Worm (Caenorhabditis elegans) whole organism, late embryonic: ENCODE results near the gene nlp-31.

Source experiments
- C38D4.7 ChIP-seq: fragments of 200-800 bp; sonication (Bioruptor generic); optimal IDR thresholded peaks from 2 replicates; lab custom pipeline; 2018; ENCODE audit warnings: mild to moderate bottlenecking, missing genetic modification characterization, moderate library complexity, missing compliant biosample characterization
- F13H6.1 ChIP-seq: sonication (generic microtip); optimal IDR thresholded peaks from 2 replicates; lab custom pipeline; 2016; ENCODE audit warnings: missing genetic modification characterization, missing compliant biosample characterization
- K02D7.2 ChIP-seq: sonication (generic microtip); optimal IDR thresholded peaks from 2 replicates; lab custom pipeline; 2017; ENCODE audit warnings: mild to moderate bottlenecking, missing genetic modification characterization, missing compliant biosample characterization
- K09A11.1 ChIP-seq: sonication (generic microtip); optimal IDR thresholded peaks from 2 replicates; lab custom pipeline; 2017; ENCODE audit warnings: antibody characterized with exemption, mild to moderate bottlenecking, missing genetic modification characterization, missing compliant biosample characterization; ENCODE audit not compliant: insufficient read depth
- T23F11.4 ChIP-seq: fragments of 200-800 bp; sonication (Bioruptor generic); optimal IDR thresholded peaks from 2 replicates; lab custom pipeline; 2018; ENCODE audit warnings: mild to moderate bottlenecking, missing genetic modification characterization, missing compliant biosample characterization
- ahr-1 ChIP-seq: sonication (generic microtip); optimal IDR thresholded peaks from 2 replicates; lab custom pipeline; 2016; ENCODE audit warnings: missing genetic modification characterization, missing compliant biosample characterization
- ceh-18 ChIP-seq: sonication (generic microtip); optimal IDR thresholded peaks from 2 replicates; lab custom pipeline; 2016; ENCODE audit warnings: missing genetic modification characterization, missing compliant biosample characterization
- ceh-19 ChIP-seq: fragments of 200-800 bp; sonication (Bioruptor generic); optimal IDR thresholded peaks from 2 replicates; lab custom pipeline; 2018; ENCODE audit warnings: mild to moderate bottlenecking, missing genetic modification characterization, missing compliant biosample characterization
- ceh-22 ChIP-seq: sonication (generic microtip); optimal IDR thresholded peaks from 2 replicates; lab custom pipeline; 2017; ENCODE audit warnings: missing biosample characterization, missing genetic modification characterization
- ceh-24 ChIP-seq: sonication (generic microtip); optimal IDR thresholded peaks from 2 replicates; lab custom pipeline; 2016; ENCODE audit warnings: mild to moderate bottlenecking, missing genetic modification characterization, missing compliant biosample characterization
- ceh-30 ChIP-seq: fragments of 150-350 bp; optimal IDR thresholded peaks from 2 replicates; lab custom pipeline; 2014; ENCODE audit warnings: missing biosample characterization, missing genetic modification characterization
- ceh-31 ChIP-seq: sonication (generic microtip); optimal IDR thresholded peaks from 2 replicates; lab custom pipeline; 2016; ENCODE audit warnings: missing genetic modification characterization, missing compliant biosample characterization
- ceh-45 ChIP-seq: fragments of 200-800 bp; sonication (Bioruptor generic); IDR thresholded peaks from 2 replicates; pipeline ENCODE4 v1.3.6; 2022; ENCODE audit warnings: missing genetic modification reagents, missing genetic modification characterization, missing compliant biosample characterization
- che-1 ChIP-seq: sonication (generic microtip); optimal IDR thresholded peaks from 2 replicates; lab custom pipeline; 2016; ENCODE audit warnings: mild to moderate bottlenecking, missing genetic modification characterization, missing compliant biosample characterization
- dmd-4 ChIP-seq: sonication (generic microtip); optimal IDR thresholded peaks from 2 replicates; lab custom pipeline; 2016; ENCODE audit warnings: borderline replicate concordance, missing genetic modification characterization, missing compliant biosample characterization
- dve-1 ChIP-seq: sonication (generic microtip); optimal IDR thresholded peaks from 2 replicates; lab custom pipeline; 2017; ENCODE audit warnings: antibody characterized with exemption, mild to moderate bottlenecking, missing genetic modification characterization, missing compliant biosample characterization
- elt-2 ChIP-seq: sonication (generic microtip); optimal IDR thresholded peaks from 2 replicates; lab custom pipeline; 2016; ENCODE audit warnings: missing genetic modification reagents, missing genetic modification characterization, missing compliant biosample characterization
- elt-4 ChIP-seq: sonication (generic microtip); optimal IDR thresholded peaks from 2 replicates; lab custom pipeline; 2016; ENCODE audit warnings: missing genetic modification characterization, missing compliant biosample characterization
- fkh-10 ChIP-seq: fragments of 150-350 bp; optimal IDR thresholded peaks from 2 replicates; lab custom pipeline; 2014; ENCODE audit warnings: missing biosample characterization, missing genetic modification reagents, missing genetic modification characterization
- gmeb-2 ChIP-seq: sonication (generic microtip); optimal IDR thresholded peaks from 2 replicates; lab custom pipeline; 2016; ENCODE audit warnings: missing genetic modification characterization, inconsistent platforms, missing compliant biosample characterization
- hlh-15 ChIP-seq: sonication (generic microtip); optimal IDR thresholded peaks from 2 replicates; lab custom pipeline; 2016; ENCODE audit warnings: missing genetic modification characterization, missing compliant biosample characterization
- hlh-30 ChIP-seq: sonication (generic microtip); optimal IDR thresholded peaks from 2 replicates; lab custom pipeline; 2017; ENCODE audit warnings: antibody characterized with exemption, missing genetic modification characterization, missing compliant biosample characterization; ENCODE audit not compliant: insufficient read depth
- lim-6 ChIP-seq: sonication (generic microtip); optimal IDR thresholded peaks from 2 replicates; lab custom pipeline; 2016; ENCODE audit warnings: missing genetic modification characterization, missing compliant biosample characterization
- madf-2 ChIP-seq: sonication (generic microtip); optimal IDR thresholded peaks from 2 replicates; lab custom pipeline; 2017; ENCODE audit warnings: missing genetic modification characterization, missing compliant biosample characterization
- mec-3 ChIP-seq: sonication (generic microtip); optimal IDR thresholded peaks from 2 replicates; lab custom pipeline; 2016; ENCODE audit warnings: borderline replicate concordance, missing genetic modification characterization, missing compliant biosample characterization
- nhr-11 ChIP-seq: fragments of 150-350 bp; optimal IDR thresholded peaks from 2 replicates; lab custom pipeline; 2014; ENCODE audit warnings: missing biosample characterization, missing genetic modification characterization
- pat-9 ChIP-seq: fragments of 200-800 bp; sonication (Bioruptor generic); optimal IDR thresholded peaks from 2 replicates; lab custom pipeline; 2018; ENCODE audit warnings: mild to moderate bottlenecking, missing genetic modification characterization, moderate library complexity, missing compliant biosample characterization
- pax-1 ChIP-seq: fragments of 150-350 bp; optimal IDR thresholded peaks from 2 replicates; lab custom pipeline; 2014; ENCODE audit warnings: missing biosample characterization, missing genetic modification characterization
- pha-2 ChIP-seq: sonication (generic microtip); optimal IDR thresholded peaks from 2 replicates; lab custom pipeline; 2017; ENCODE audit warnings: mild to moderate bottlenecking, missing genetic modification characterization, missing compliant biosample characterization
- pqm-1 ChIP-seq: sonication (generic microtip); optimal IDR thresholded peaks from 2 replicates; lab custom pipeline; 2016; ENCODE audit warnings: missing genetic modification characterization, missing compliant biosample characterization
- tbx-2 ChIP-seq: sonication (generic microtip); optimal IDR thresholded peaks from 2 replicates; lab custom pipeline; 2016; ENCODE audit warnings: missing genetic modification characterization, missing compliant biosample characterization
- unc-3 ChIP-seq, 2 experiments: fragments of 200-800 bp in 1 of 2; sonication (Bioruptor generic) in 1 of 2; sonication (generic microtip) in 1 of 2; conservative IDR thresholded peaks in 1 of 2; optimal IDR thresholded peaks in 1 of 2; 2 replicates each; pipeline versions ENCODE4 v1.3.6 to Lab custom; 2016 to 2022; ENCODE audit warnings: missing compliant biosample characterization in 2 of 2, missing genetic modification characterization in 2 of 2, missing genetic modification reagents in 1 of 2
- zip-5 ChIP-seq: sonication (generic microtip); optimal IDR thresholded peaks from 2 replicates; lab custom pipeline; 2016; ENCODE audit warnings: missing genetic modification characterization, missing compliant biosample characterization

Gene nlp-31

ce11 chrV:3985104-3985503 is 5.2 kb downstream of the nlp-31 start:
- TF ChIP-seq elt-4 (tag; lab: Kevin White, UChicago), result no peak
- no peak for TF ChIP-seq lim-6 (tag; lab: Kevin White, UChicago)
- no peak for TF ChIP-seq ceh-18
- TF ChIP-seq pax-1 (tag; lab: Kevin White, UChicago), result no peak
- no peak for TF ChIP-seq pha-2 (tag; lab: Kevin White, UChicago)
- no peak for TF ChIP-seq gmeb-2 (tag; lab: Kevin White, UChicago)
- no peak for TF ChIP-seq mec-3 (tag; lab: Kevin White, UChicago)
- TF ChIP-seq ceh-19 (GFP tag; lab: Kevin White, UChicago), result no peak
- no peak for TF ChIP-seq ahr-1 (tag; lab: Kevin White, UChicago)
- no peak for TF ChIP-seq tbx-2 (tag; lab: Kevin White, UChicago)
- TF ChIP-seq madf-2 (tag; lab: Kevin White, UChicago), result no peak
- TF ChIP-seq ceh-31 (tag; lab: Kevin White, UChicago), result no peak
- TF ChIP-seq dmd-4 (tag; lab: Kevin White, UChicago), result no peak
- no peak for TF ChIP-seq hlh-15 (tag; lab: Kevin White, UChicago)
- no peak for TF ChIP-seq F13H6.1
- TF ChIP-seq unc-3 (GFP tag; conservative IDR thresholded peaks at IDR 0.05; lab: Robert Waterston, UW), result no peak
- no peak for TF ChIP-seq unc-3 (tag; optimal IDR thresholded peaks at IDR 0.05; lab: Kevin White, UChicago)
- TF ChIP-seq pqm-1 (tag; lab: Kevin White, UChicago), result no peak

ce11 chrV:3987616-3988015 is 7.8 kb downstream of the nlp-31 start, which contains the start of gene nlp-28:
Gene nlp-28, plus strand, starts transcription at chrV:3987900.
- TF ChIP-seq unc-3 (GFP tag; conservative IDR thresholded peaks at IDR 0.05; lab: Robert Waterston, UW) (no peak), unc-3 (tag; optimal IDR thresholded peaks at IDR 0.05; lab: Kevin White, UChicago) (no peak)
- TF ChIP-seq, all 69 proteins: peak for 0

ce11 chrV:3989070-3989469 is 9.2 kb downstream of the nlp-31 start, which contains the start of gene nlp-27:
Gene nlp-27, plus strand, starts transcription at chrV:3989378.
- TF ChIP-seq F13H6.1 (no peak), T23F11.4 (GFP tag; lab: Kevin White, UChicago) (no peak), ceh-31 (tag; lab: Kevin White, UChicago) (no peak), ceh-45 (no peak), ceh-19 (GFP tag; lab: Kevin White, UChicago) (no peak), elt-4 (tag; lab: Kevin White, UChicago) (no peak), ceh-30 (tag; lab: Kevin White, UChicago) (no peak), K09A11.1 (tag; lab: Kevin White, UChicago) (no peak), ceh-22 (tag; lab: Kevin White, UChicago) (no peak), C38D4.7 (GFP tag; lab: Kevin White, UChicago) (no peak), madf-2 (tag; lab: Kevin White, UChicago) (no peak), pat-9 (tag; lab: Kevin White, UChicago) (no peak)

ce11 chrV:3992334-3992733 is 12.5 kb downstream of the nlp-31 start:
- no peak for TF ChIP-seq nhr-11 (tag; lab: Kevin White, UChicago)
- no peak for TF ChIP-seq hlh-30
- TF ChIP-seq, all 69 proteins: peak for 0

- TF ChIP-seq elt-2 (tag; lab: Kevin White, UChicago) (no peak), zip-5 (tag; lab: Kevin White, UChicago) (no peak), T23F11.4 (GFP tag; lab: Kevin White, UChicago) (no peak), dve-1 (tag; lab: Kevin White, UChicago) (no peak), ceh-22 (tag; lab: Kevin White, UChicago) (no peak), fkh-10 (GFP tag; lab: Kevin White, UChicago) (no peak), mec-3 (tag; lab: Kevin White, UChicago) (no peak), K02D7.2 (tag; lab: Kevin White, UChicago) (no peak), nhr-11 (tag; lab: Kevin White, UChicago) (no peak), che-1 (tag; lab: Kevin White, UChicago) (no peak), ceh-24 (tag; lab: Kevin White, UChicago) (no peak), madf-2 (tag; lab: Kevin White, UChicago) (no peak), dmd-4 (tag; lab: Kevin White, UChicago) (no peak)
Measured at ce11 chrV:3994048-3994447, 14.2 kb downstream of the nlp-31 start, which contains the start of gene K09D9.9. Gene K09D9.9, minus strand, starts transcription at chrV:3994148.
